Worm (Caenorhabditis elegans) whole organism, early embryonic: Measurements from ENCODE around the gene F40A3.2.

ENCODE experiments used
- B0310.2 ChIP-seq: sonication (generic microtip); optimal IDR thresholded peaks from 2 replicates; lab custom pipeline; 2016; ENCODE audit warnings: mild to moderate bottlenecking, missing genetic modification characterization, missing compliant biosample characterization
- F13C5.2 ChIP-seq: sonication (generic microtip); optimal IDR thresholded peaks from 2 replicates; lab custom pipeline; 2017; ENCODE audit warnings: mild to moderate bottlenecking, missing genetic modification characterization, inconsistent platforms, missing compliant biosample characterization
- aly-1 ChIP-seq: sonication (generic microtip); optimal IDR thresholded peaks from 2 replicates; lab custom pipeline; 2016; ENCODE audit warnings: missing genetic modification characterization, missing compliant biosample characterization
- ama-1 ChIP-seq: fragments of 150-350 bp; optimal IDR thresholded peaks from 2 replicates; lab custom pipeline; 2014
- ceh-13 ChIP-seq: fragments of 200-800 bp; sonication (Bioruptor generic); optimal IDR thresholded peaks from 2 replicates; lab custom pipeline; 2018; ENCODE audit warnings: mild to moderate bottlenecking, missing genetic modification characterization, missing compliant biosample characterization
- ceh-36 ChIP-seq: sonication (generic microtip); optimal IDR thresholded peaks from 2 replicates; lab custom pipeline; 2016; ENCODE audit warnings: missing genetic modification characterization, inconsistent platforms, missing compliant biosample characterization
- ets-7 ChIP-seq: sonication (generic microtip); optimal IDR thresholded peaks from 2 replicates; lab custom pipeline; 2016; ENCODE audit warnings: missing genotype, missing genetic modification characterization, missing compliant biosample characterization
- flt-1 ChIP-seq: fragments of 200-800 bp; sonication (Bioruptor generic); IDR thresholded peaks from 2 replicates; pipeline ENCODE4 v1.3.6; 2022; ENCODE audit warnings: missing genetic modification characterization, missing compliant biosample characterization
- hmbx-1 ChIP-seq: sonication (generic microtip); optimal IDR thresholded peaks from 2 replicates; lab custom pipeline; 2016; ENCODE audit warnings: mild to moderate bottlenecking, missing genetic modification characterization, missing compliant biosample characterization
- hmg-4 ChIP-seq: fragments of 200-800 bp; sonication (Bioruptor generic); optimal IDR thresholded peaks from 2 replicates; lab custom pipeline; 2018; ENCODE audit warnings: mild to moderate bottlenecking, missing genetic modification characterization, missing compliant biosample characterization
- hnd-1 ChIP-seq: sonication (generic microtip); optimal IDR thresholded peaks from 2 replicates; lab custom pipeline; 2016; ENCODE audit warnings: missing genetic modification characterization, missing compliant biosample characterization
- pes-1 ChIP-seq: fragments of 200-800 bp; sonication (Bioruptor generic); IDR thresholded peaks from 2 replicates; pipeline ENCODE4 v1.3.6; 2022; ENCODE audit warnings: missing genetic modification reagents, missing genetic modification characterization, missing compliant biosample characterization
- scrt-1 ChIP-seq: fragments of 200-800 bp; sonication (Bioruptor generic); IDR thresholded peaks from 2 replicates; pipeline ENCODE4 v1.3.6; 2022; ENCODE audit warnings: missing genetic modification characterization, missing compliant biosample characterization
- sea-1 ChIP-seq: fragments of 200-800 bp; sonication (Bioruptor generic); conservative IDR thresholded peaks from 2 replicates; pipeline ENCODE4 v1.3.6; 2022; ENCODE audit warnings: missing genetic modification characterization, missing compliant biosample characterization
- tbx-11 ChIP-seq: fragments of 200-800 bp; sonication (Bioruptor generic); IDR thresholded peaks from 2 replicates; pipeline ENCODE4 v1.3.6; 2022; ENCODE audit warnings: missing genetic modification characterization, missing compliant biosample characterization
- tbx-37 ChIP-seq: fragments of 200-800 bp; sonication (Bioruptor generic); conservative IDR thresholded peaks from 2 replicates; pipeline ENCODE4 v1.3.6; 2022; ENCODE audit warnings: missing genetic modification reagents, missing genetic modification characterization, missing compliant biosample characterization
- tra-4 ChIP-seq: sonication (generic microtip); optimal IDR thresholded peaks from 2 replicates; lab custom pipeline; 2017; ENCODE audit warnings: missing genetic modification characterization, missing compliant biosample characterization

Gene F40A3.2

DNA sequence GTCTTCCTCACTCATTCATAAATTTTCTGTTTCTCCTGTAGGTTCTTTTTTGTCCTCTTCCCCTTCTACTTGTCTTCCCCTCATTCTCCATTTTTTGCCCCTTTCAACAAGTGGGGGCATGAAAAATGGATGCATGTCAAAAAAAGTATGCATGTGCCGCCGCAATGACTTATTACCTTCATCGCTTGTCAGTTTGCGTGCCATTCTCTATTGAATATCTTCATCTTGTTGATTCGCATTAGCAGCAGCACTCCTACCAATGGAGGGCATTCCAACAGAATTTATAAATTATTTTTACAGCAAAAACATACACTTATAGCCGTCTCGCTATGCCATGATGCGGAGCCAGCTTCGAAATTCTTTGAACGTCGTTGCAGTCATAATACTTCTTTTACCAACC, 12.5 kb downstream of the F40A3.2 start, which contains the start of gene F40A3.1:
Gene F40A3.1 (plus strand): TSS at position 301 of the 400 bp plus-strand sequence.
- TF ChIP-seq ceh-36 (tag; lab: Kevin White, UChicago): no peak
- no peak for TF ChIP-seq tbx-37 (GFP tag; lab: Robert Waterston, UW)
- TF ChIP-seq hmbx-1: no peak
- TF ChIP-seq scrt-1 (GFP tag; lab: Robert Waterston, UW): no peak
- no peak for TF ChIP-seq aly-1 (tag; lab: Kevin White, UChicago)
- TF ChIP-seq flt-1 (GFP tag; lab: Robert Waterston, UW): no peak
- TF ChIP-seq tbx-11 (GFP tag; lab: Robert Waterston, UW): no peak
- TF ChIP-seq hnd-1 (tag; lab: Kevin White, UChicago): no peak
- no peak for TF ChIP-seq tra-4
- no peak for TF ChIP-seq B0310.2 (tag; lab: Kevin White, UChicago)
- no peak for TF ChIP-seq ceh-13
- TF ChIP-seq hmg-4 (GFP tag; lab: Kevin White, UChicago): no peak
- TF ChIP-seq pes-1 (GFP tag; lab: Robert Waterston, UW): no peak
- no peak for TF ChIP-seq ama-1 (lab: Kevin White, UChicago)
- no peak for TF ChIP-seq sea-1 (GFP tag; lab: Robert Waterston, UW)
- TF ChIP-seq F13C5.2 (tag; lab: Kevin White, UChicago): no peak
- TF ChIP-seq ets-7 (tag; lab: Kevin White, UChicago): no peak

DNA sequence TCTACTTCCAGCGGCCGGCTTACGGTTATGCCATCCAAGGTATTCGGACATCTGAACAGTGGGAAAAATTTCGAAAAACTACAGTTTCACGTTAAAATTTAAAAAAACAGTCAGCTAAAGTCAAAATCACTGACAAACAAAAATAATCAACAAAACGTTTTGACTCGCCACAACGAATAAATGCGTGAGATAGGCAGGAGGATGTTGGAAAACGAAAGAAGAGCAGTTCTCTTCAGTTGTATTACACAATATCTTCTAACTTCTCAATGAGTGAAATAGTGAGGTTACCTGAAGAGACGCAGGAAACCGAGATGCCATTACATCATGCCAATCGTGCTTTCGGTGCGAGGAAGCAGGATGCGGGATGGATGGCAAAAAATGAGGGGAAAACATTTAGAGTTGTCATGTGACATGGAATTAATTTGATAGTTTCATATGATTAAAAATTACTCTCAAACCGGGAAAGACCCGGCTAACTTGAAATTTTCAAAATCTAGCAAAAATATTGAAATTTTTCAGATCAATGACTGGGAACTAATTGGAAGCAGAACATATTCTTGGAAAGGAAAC, 15.2 kb downstream of the F40A3.2 start, which contains the start of gene F40A3.6:
Gene F40A3.6 (minus strand): TSS at position 51 of the 570 bp plus-strand sequence.
- TF ChIP-seq hmg-4 (GFP tag; lab: Kevin White, UChicago) (no peak), ceh-36 (tag; lab: Kevin White, UChicago) (no peak), hmbx-1 (no peak), tbx-37 (GFP tag; lab: Robert Waterston, UW) (no peak), flt-1 (GFP tag; lab: Robert Waterston, UW) (no peak), B0310.2 (tag; lab: Kevin White, UChicago) (no peak), scrt-1 (GFP tag; lab: Robert Waterston, UW) (no peak), hnd-1 (tag; lab: Kevin White, UChicago) (no peak), aly-1 (tag; lab: Kevin White, UChicago) (no peak), pes-1 (GFP tag; lab: Robert Waterston, UW) (no peak), tbx-11 (GFP tag; lab: Robert Waterston, UW) (no peak), ceh-13 (no peak), sea-1 (GFP tag; lab: Robert Waterston, UW) (no peak), F13C5.2 (tag; lab: Kevin White, UChicago) (no peak), tra-4 (no peak), ets-7 (tag; lab: Kevin White, UChicago) (no peak), ama-1 (lab: Kevin White, UChicago) (no peak)

DNA sequence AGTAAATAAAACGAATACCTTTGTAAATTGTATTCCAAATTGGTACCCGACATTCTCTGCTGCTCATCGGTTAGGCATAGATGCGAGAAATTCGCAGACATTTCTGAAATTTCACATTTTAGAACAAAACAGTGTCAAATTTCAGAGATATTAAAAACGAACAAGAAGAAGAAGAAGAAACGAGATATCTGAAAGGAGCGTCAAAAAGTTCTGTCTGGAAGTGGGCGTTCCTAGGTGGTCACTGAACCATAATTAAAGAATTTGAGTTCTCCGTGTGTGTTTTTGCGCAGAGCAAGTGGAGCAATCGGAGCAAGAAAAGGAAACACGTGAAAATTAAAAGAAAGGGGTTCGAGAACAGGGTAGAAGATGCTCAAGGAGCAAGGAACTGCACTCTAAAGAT, 21.0 kb downstream of the F40A3.2 start, which contains the start of gene F40A3.7:
Gene F40A3.7 (minus strand): TSS at position 101 of the 400 bp plus-strand sequence.
- TF ChIP-seq F13C5.2 (tag; lab: Kevin White, UChicago): no peak
- TF ChIP-seq pes-1 (GFP tag; lab: Robert Waterston, UW): no peak
- TF ChIP-seq ceh-36 (tag; lab: Kevin White, UChicago): no peak
- no peak for TF ChIP-seq ama-1 (lab: Kevin White, UChicago)
- TF ChIP-seq sea-1 (GFP tag; lab: Robert Waterston, UW): no peak
- no peak for TF ChIP-seq scrt-1 (GFP tag; lab: Robert Waterston, UW)
- TF ChIP-seq tra-4: no peak
- no peak for TF ChIP-seq B0310.2 (tag; lab: Kevin White, UChicago)
- TF ChIP-seq tbx-11 (GFP tag; lab: Robert Waterston, UW): no peak
- no peak for TF ChIP-seq tbx-37 (GFP tag; lab: Robert Waterston, UW)

DNA sequence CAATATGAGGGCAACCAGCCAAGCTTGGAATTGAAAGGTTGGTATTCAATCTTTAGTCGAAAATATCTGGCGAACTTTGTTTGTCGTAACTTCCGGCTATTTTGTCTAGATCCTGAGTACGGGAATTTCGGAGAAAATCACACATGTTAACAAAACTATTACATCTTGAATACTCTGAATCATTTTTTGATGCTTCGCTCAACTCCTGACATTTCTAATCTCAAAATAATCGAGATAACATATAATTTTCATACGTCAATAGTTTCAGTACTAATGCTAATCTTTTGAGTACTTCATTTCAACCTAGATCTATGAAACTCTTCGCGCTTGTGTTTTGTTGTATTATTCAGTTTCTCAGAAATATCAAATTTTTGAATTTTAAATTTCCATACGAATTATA, 22.5 kb downstream of the F40A3.2 start:
- TF ChIP-seq ama-1 (lab: Kevin White, UChicago): no peak
- no peak for TF ChIP-seq tbx-37 (GFP tag; lab: Robert Waterston, UW)
- no peak for TF ChIP-seq aly-1 (tag; lab: Kevin White, UChicago)
- no peak for TF ChIP-seq flt-1 (GFP tag; lab: Robert Waterston, UW)
- no peak for TF ChIP-seq B0310.2 (tag; lab: Kevin White, UChicago)
- no peak for TF ChIP-seq hnd-1 (tag; lab: Kevin White, UChicago)
- no peak for TF ChIP-seq F13C5.2 (tag; lab: Kevin White, UChicago)
- no peak for TF ChIP-seq tra-4
- no peak for TF ChIP-seq scrt-1 (GFP tag; lab: Robert Waterston, UW)
- TF ChIP-seq ceh-36 (tag; lab: Kevin White, UChicago): no peak
- TF ChIP-seq ets-7 (tag; lab: Kevin White, UChicago): no peak
- TF ChIP-seq hmg-4 (GFP tag; lab: Kevin White, UChicago): no peak
- TF ChIP-seq tbx-11 (GFP tag; lab: Robert Waterston, UW): no peak
- no peak for TF ChIP-seq ceh-13

DNA sequence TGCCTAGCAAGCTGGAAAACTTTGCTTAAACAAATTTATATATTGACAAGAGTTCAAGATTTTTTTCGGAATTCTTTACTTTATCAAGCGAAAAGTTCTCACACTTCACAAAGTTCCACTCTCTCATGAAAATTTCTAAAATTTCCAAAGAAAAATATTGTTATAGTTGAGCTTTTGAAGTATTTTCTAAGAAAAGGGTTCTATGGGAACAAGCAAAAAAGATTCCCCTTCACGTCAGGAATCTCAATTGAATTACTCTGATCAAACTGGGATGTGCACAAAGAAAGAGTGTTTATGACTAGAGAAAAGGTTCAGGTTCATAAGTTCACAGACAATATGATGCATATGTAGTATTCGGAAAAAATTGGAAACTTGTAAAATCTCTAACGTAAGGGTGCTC, 25.7 kb downstream of the F40A3.2 start:
- no peak for TF ChIP-seq ceh-36 (tag; lab: Kevin White, UChicago)
- TF ChIP-seq ceh-13: no peak
- no peak for TF ChIP-seq scrt-1 (GFP tag; lab: Robert Waterston, UW)
- TF ChIP-seq aly-1 (tag; lab: Kevin White, UChicago): no peak
- TF ChIP-seq B0310.2 (tag; lab: Kevin White, UChicago): no peak
- TF ChIP-seq tbx-37 (GFP tag; lab: Robert Waterston, UW): no peak
- no peak for TF ChIP-seq tbx-11 (GFP tag; lab: Robert Waterston, UW)
- no peak for TF ChIP-seq hnd-1 (tag; lab: Kevin White, UChicago)
- no peak for TF ChIP-seq sea-1 (GFP tag; lab: Robert Waterston, UW)
- no peak for TF ChIP-seq hmg-4 (GFP tag; lab: Kevin White, UChicago)

DNA sequence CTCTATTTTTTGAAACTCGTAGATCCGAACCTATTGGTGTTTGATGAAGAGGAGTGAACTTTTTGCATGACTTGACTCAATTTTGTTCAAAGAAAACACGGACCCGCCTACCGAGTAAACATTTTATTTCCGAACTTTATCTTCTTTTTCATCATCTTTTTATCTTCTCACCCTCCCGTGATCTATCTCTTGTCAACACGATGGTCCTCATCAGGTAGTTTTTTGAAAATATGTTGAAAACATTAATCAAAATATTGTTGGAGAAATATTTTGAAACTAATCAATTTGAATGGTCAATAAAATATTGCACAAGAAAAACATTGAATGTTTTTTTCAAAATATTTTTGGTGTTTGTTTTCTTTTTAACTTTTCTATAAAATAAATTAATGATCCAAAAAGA, 29.7 kb downstream of the F40A3.2 start:
- TF ChIP-seq ama-1 (lab: Kevin White, UChicago) (no peak), ceh-36 (tag; lab: Kevin White, UChicago) (no peak), tbx-37 (GFP tag; lab: Robert Waterston, UW) (no peak), scrt-1 (GFP tag; lab: Robert Waterston, UW) (no peak), sea-1 (GFP tag; lab: Robert Waterston, UW) (no peak), hmbx-1 (no peak), hmg-4 (GFP tag; lab: Kevin White, UChicago) (no peak), flt-1 (GFP tag; lab: Robert Waterston, UW) (no peak), F13C5.2 (tag; lab: Kevin White, UChicago) (no peak), tra-4 (no peak), ets-7 (tag; lab: Kevin White, UChicago) (no peak), hnd-1 (tag; lab: Kevin White, UChicago) (no peak), ceh-13 (no peak), pes-1 (GFP tag; lab: Robert Waterston, UW) (no peak), tbx-11 (GFP tag; lab: Robert Waterston, UW) (no peak), aly-1 (tag; lab: Kevin White, UChicago) (no peak), B0310.2 (tag; lab: Kevin White, UChicago) (no peak)
